Fruit fly (Drosophila melanogaster) whole organism, adult: Measurements from ENCODE around the gene CG11583.

ENCODE experiments used
- cic ChIP-seq: fragments of 200-800 bp; sonication (Bioruptor generic); optimal IDR thresholded peaks from 2 replicates; lab custom pipeline; 2017; ENCODE audit warnings: missing biosample characterization, mild to moderate bottlenecking, missing genetic modification characterization, moderate library complexity
- ovo ChIP-seq: fragments of 200-800 bp; sonication (Bioruptor generic); optimal IDR thresholded peaks from 2 replicates; lab custom pipeline; 2016; ENCODE audit warnings: missing biosample characterization, missing genetic modification characterization

DNA sequence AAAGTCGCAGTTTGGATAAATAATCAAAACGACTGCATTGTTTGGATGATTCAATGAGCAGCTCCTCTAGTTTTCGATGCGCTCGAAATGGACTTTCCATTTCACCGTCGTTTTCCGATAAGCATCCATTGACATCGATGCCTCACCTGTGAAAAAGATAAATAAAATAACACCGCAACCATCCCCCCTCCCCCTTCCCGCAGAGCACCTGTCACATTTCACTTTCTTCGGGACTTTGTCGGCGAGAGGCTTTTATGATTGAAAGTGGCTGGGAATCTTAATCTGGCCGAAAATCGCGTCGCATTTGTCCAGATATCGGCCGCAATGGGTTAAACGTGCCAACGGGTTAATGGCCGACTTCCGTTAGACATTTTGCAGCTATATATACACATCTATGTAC, 13.4 kb downstream of the CG11583 start:
- TF ChIP-seq ovo (GFP tag; lab: Kevin White, UChicago) (no peak), cic (GFP tag; lab: Kevin White, UChicago) (no peak)
